Worm (Caenorhabditis elegans): ENCODE results near the gene hot-9.

The hot-9 gene

ce11 chrIV:5090993-5091793, 45.9 kb upstream of the hot-9 start, which contains the start of the genes snpn-1 and C02B10.4 (continued):
- TF ChIP-seq nhr-19 (GFP tag; conservative IDR thresholded peaks at IDR 0.05) = peak; percentile 54
- TF ChIP-seq xbp-1 (tag; optimal IDR thresholded peaks at IDR 0.05) = peak; percentile 50
- peak; percentile 71 for TF ChIP-seq nhr-71 (tag; optimal IDR thresholded peaks at IDR 0.05)
- TF ChIP-seq lir-3 (tag; optimal IDR thresholded peaks at IDR 0.05; ENCODE audit: poor library complexity) = no peak
- TF ChIP-seq elt-2 (tag; optimal IDR thresholded peaks at IDR 0.05) = no peak
- no peak for TF ChIP-seq Y116A8C.19 (tag; optimal IDR thresholded peaks at IDR 0.05; ENCODE audit: borderline replicate concordance)
- peak; percentile 56 for TF ChIP-seq tbx-2 (tag; optimal IDR thresholded peaks at IDR 0.05)
- peak; percentile 17 for TF ChIP-seq fos-1 (tag; optimal IDR thresholded peaks at IDR 0.05)
- peak; percentile 21 for TF ChIP-seq unc-86 (tag; optimal IDR thresholded peaks at IDR 0.05)
- no peak for TF ChIP-seq hlh-4 (tag; optimal IDR thresholded peaks at IDR 0.05)
- TF ChIP-seq C04F5.9 (tag; optimal IDR thresholded peaks at IDR 0.05) = peak; percentile 10
- TF ChIP-seq rnt-1 (tag; optimal IDR thresholded peaks at IDR 0.05) = peak; percentile 45
- TF ChIP-seq swsn-7 (tag; optimal IDR thresholded peaks at IDR 0.05) = peak; percentile 65
- peak; percentile 23 for TF ChIP-seq lin-13 (GFP tag; optimal IDR thresholded peaks at IDR 0.05)
- no peak for TF ChIP-seq C34B4.2 (tag; optimal IDR thresholded peaks at IDR 0.05)
- peak; percentile 56 for TF ChIP-seq lin-14 (GFP tag; optimal IDR thresholded peaks at IDR 0.05)
- peak; percentile 73 for TF ChIP-seq nhr-47 (tag; optimal IDR thresholded peaks at IDR 0.05)
- TF ChIP-seq nhr-20 (tag; optimal IDR thresholded peaks at IDR 0.05) = peak; percentile 64

DNA sequence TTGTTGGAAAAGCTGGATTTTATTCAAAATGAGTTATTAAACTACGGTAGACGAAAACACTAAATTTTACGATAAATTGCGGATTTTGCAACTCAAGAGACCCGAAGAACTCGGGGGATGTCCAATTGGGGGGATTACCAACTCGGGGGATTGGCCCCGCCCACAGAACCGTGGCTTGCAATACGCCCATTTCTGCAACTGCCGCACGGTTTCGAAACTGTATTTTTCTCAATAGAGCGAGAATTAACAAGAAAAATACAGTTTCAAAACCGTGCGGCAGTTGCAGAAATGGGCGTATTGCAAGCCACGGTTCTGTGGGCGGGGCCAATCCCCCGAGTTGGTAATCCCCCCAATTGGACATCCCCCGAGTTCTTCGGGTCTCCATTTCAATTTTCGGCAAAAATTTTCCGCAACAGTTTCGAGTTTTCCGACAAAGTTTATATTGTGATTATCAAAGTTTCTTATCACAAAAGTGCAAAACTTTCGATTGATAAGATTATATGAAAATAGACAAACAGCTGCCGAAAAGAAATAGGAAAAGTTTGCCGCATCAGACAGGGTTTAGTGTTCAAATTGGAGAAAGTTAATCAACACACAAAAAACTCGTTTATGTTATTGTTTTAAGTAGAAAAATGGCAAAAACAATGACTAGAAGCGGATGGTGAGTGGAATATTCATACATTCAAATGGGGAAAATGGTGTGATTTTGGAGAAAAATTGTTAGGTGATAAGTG, 44.7 kb upstream of the hot-9 start:
- peak; percentile 72 for TF ChIP-seq F16B12.6 (tag; optimal IDR thresholded peaks at IDR 0.05)
- TF ChIP-seq lin-14 (GFP tag; optimal IDR thresholded peaks at IDR 0.05) = peak; percentile 15
- peak; percentile 53 for TF ChIP-seq nhr-19 (GFP tag; conservative IDR thresholded peaks at IDR 0.05)
- peak in 1 of 6 experiments; percentile 52 for TF ChIP-seq elt-3 (tag; optimal IDR thresholded peaks at IDR 0.05)
- TF ChIP-seq elt-2 (tag; optimal IDR thresholded peaks at IDR 0.05) = peak; percentile 68
- peak; percentile 13 for TF ChIP-seq jun-1 (tag; optimal IDR thresholded peaks at IDR 0.05)
- TF ChIP-seq snu-23 (GFP tag; optimal IDR thresholded peaks at IDR 0.05) = peak; percentile 38
- peak; percentile 66 to 96 for TF ChIP-seq lsy-2 (tag; optimal IDR thresholded peaks at IDR 0.05)
- TF ChIP-seq lir-3 (tag; optimal IDR thresholded peaks at IDR 0.05; ENCODE audit: poor library complexity) = peak; percentile 7
- TF ChIP-seq xbp-1 (tag; optimal IDR thresholded peaks at IDR 0.05) = peak; percentile 14
- TF ChIP-seq nhr-90 (tag; optimal IDR thresholded peaks at IDR 0.05; ENCODE audit: poor library complexity) = peak; percentile 60
- peak; percentile 45 for TF ChIP-seq swsn-7 (tag; optimal IDR thresholded peaks at IDR 0.05)
- TF ChIP-seq C16A3.4 (tag; optimal IDR thresholded peaks at IDR 0.05) = peak; percentile 23
- TF ChIP-seq efl-1 (optimal IDR thresholded peaks at IDR 0.05) = peak in 1 of 2 experiments; percentile 20
- peak in 1 of 2 experiments; percentile 89 for TF ChIP-seq efl-1 (GFP tag; optimal IDR thresholded peaks at IDR 0.05 in 1 of 2)
- peak; percentile 36; the same call in 1 of the 2 replicates for TF ChIP-seq grh-1 (GFP tag; IDR thresholded peaks at IDR 0.05)
- peak; percentile 36 for TF ChIP-seq nhr-71 (tag; optimal IDR thresholded peaks at IDR 0.05)
- TF ChIP-seq nhr-20 (tag; optimal IDR thresholded peaks at IDR 0.05) = peak; percentile 29
- TF ChIP-seq lin-35 (GFP tag; optimal IDR thresholded peaks at IDR 0.05) = peak in 1 of 2 experiments; percentile 19
- TF ChIP-seq dpl-1 (GFP tag; optimal IDR thresholded peaks at IDR 0.05) = peak in 2 of 3 experiments; percentile 13 to 29
- 0 out of 2 replicates have a peak, but pooled peaks have one; percentile 20 for TF ChIP-seq mab-9 (GFP tag; IDR thresholded peaks at IDR 0.05)
- peak; percentile 54 for TF ChIP-seq nhr-85 (tag)
- TF ChIP-seq blmp-1 (tag; optimal IDR thresholded peaks at IDR 0.05) = peak; percentile 63
- TF ChIP-seq isw-1 (GFP tag; IDR thresholded peaks at IDR 0.05) = peak; percentile 28
- TF ChIP-seq nhr-47 (tag; optimal IDR thresholded peaks at IDR 0.05) = peak; percentile 47
- TF ChIP-seq tbx-2 (tag; optimal IDR thresholded peaks at IDR 0.05) = peak; percentile 25

DNA sequence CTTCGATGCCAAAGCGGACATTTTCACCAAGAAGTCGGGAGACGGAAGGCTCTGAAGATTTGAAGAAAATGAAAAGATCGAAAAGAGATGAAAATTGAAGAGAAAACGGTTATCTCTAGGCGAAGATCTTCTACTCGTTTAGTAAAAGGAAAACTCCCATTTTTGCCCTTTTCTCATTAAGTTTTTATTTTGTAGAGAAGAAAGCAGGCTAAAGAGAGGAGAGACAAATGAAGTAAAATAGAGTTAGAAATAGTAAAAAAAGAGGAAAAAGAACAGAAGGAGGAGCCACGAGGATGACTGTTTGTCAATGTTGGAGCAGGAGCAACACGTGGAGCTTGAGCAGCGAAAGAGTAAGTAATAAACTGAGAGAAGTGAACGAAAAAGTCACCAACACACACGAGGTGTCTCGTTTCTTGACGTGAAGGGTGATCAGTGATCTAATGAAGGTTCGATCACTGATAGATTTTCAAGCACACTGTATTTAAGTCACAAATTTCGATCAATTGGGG, 43.6 kb upstream of the hot-9 start, which contains the start of gene ivd-1:
ivd-1 (minus strand) TSS at position 51 of the 509 bp plus-strand sequence.
- TF ChIP-seq isw-1 (GFP tag; IDR thresholded peaks at IDR 0.05) (no peak), lin-15B (tag; optimal IDR thresholded peaks at IDR 0.05) (no peak), lsy-2 (tag; optimal IDR thresholded peaks at IDR 0.05) (peak in 1 of 2 experiments; percentile 46), unc-30 (tag; optimal IDR thresholded peaks at IDR 0.05) (no peak), rnt-1 (tag; optimal IDR thresholded peaks at IDR 0.05) (peak; percentile 24), tbx-2 (tag; optimal IDR thresholded peaks at IDR 0.05) (no peak), ceh-90 (tag; optimal IDR thresholded peaks at IDR 0.05) (no peak), lin-14 (GFP tag; optimal IDR thresholded peaks at IDR 0.05) (peak; percentile 51), fkh-8 (tag; optimal IDR thresholded peaks at IDR 0.05) (no peak), blmp-1 (tag; optimal IDR thresholded peaks at IDR 0.05) (peak; percentile 86), ceh-88 (GFP tag; IDR thresholded peaks at IDR 0.05) (no peak), F16B12.6 (tag; optimal IDR thresholded peaks at IDR 0.05) (no peak), C04F5.9 (tag; optimal IDR thresholded peaks at IDR 0.05) (no peak), efl-1 (optimal IDR thresholded peaks at IDR 0.05) (no peak), efl-1 (GFP tag; optimal IDR thresholded peaks at IDR 0.05 in 1 of 2) (peak in 1 of 2 experiments; percentile 85), mdl-1 (tag; optimal IDR thresholded peaks at IDR 0.05) (peak in 1 of 2 experiments; percentile 81), fkh-10 (GFP tag; optimal IDR thresholded peaks at IDR 0.05) (no peak), hlh-17 (GFP tag; optimal IDR thresholded peaks at IDR 0.05; ENCODE audit: borderline replicate concordance) (no peak), fkh-4 (tag; optimal IDR thresholded peaks at IDR 0.05; ENCODE audit: borderline replicate concordance) (no peak)

All from whole organism, L1 larva.